Fruit fly (Drosophila melanogaster) whole organism, wandering third instar larva: Measurements from ENCODE around the gene eIF4G1.

Source experiments
- Abd-B ChIP-seq: fragments of >200 bp; optimal IDR thresholded peaks from 2 replicates; lab custom pipeline; 2017; ENCODE audit warnings: missing biosample characterization, missing genetic modification characterization
- Mio ChIP-seq: sonication (Bioruptor generic); optimal IDR thresholded peaks from 2 replicates; lab custom pipeline; 2016; ENCODE audit warnings: missing biosample characterization, missing genetic modification characterization
- OdsH ChIP-seq: fragments of 200-800 bp; sonication (Bioruptor generic); optimal IDR thresholded peaks from 2 replicates; lab custom pipeline; 2016; ENCODE audit warnings: missing biosample characterization, mild to moderate bottlenecking, missing genetic modification characterization
- fru ChIP-seq: fragments of 200-800 bp; sonication (Bioruptor generic); optimal IDR thresholded peaks from 3 replicates; lab custom pipeline; 2016; ENCODE audit warnings: missing biosample characterization, mild to moderate bottlenecking, missing genetic modification characterization
- pan ChIP-seq: fragments of >200 bp; optimal IDR thresholded peaks from 2 replicates; lab custom pipeline; 2017
- usp ChIP-seq: fragments of >200 bp; optimal IDR thresholded peaks from 2 replicates; lab custom pipeline; 2017; ENCODE audit warnings: missing biosample characterization, missing genetic modification characterization

DNA sequence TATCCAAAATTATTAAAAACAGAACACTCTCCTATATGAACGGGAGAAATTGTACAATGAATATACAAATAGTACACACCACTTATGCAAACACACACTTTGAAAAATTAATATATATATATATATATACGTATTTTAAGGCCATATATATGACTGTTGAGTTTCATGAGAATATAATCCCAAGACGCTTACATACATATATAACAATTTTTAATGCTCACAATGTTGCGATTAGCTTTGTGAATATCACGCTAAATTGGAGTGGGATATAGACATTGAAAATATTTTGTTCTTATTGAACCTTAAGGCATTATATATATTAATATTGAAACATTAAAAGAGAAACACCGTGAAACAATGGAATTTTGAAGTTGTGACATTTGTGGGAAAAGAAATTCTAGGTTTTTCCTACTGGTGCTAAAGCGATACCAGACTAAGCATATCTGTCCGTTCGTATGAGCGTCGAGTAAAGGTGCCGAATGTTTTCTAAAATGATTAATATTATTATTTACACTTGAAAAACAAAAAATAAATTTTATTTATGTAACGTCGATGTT is 27.7 kb upstream of the eIF4G1 start, which contains the start of gene 4E-T:
- TF ChIP-seq Mio (GFP tag; lab: Kevin White, UChicago) (no peak), fru (no peak), pan (lab: Kevin White, UChicago) (no peak), Abd-B (GFP tag; lab: Kevin White, UChicago) (no peak), usp (GFP tag; lab: Kevin White, UChicago) (no peak), OdsH (no peak)
